Worm (Caenorhabditis elegans): ENCODE results near the gene acs-18.

Gene acs-18

DNA sequence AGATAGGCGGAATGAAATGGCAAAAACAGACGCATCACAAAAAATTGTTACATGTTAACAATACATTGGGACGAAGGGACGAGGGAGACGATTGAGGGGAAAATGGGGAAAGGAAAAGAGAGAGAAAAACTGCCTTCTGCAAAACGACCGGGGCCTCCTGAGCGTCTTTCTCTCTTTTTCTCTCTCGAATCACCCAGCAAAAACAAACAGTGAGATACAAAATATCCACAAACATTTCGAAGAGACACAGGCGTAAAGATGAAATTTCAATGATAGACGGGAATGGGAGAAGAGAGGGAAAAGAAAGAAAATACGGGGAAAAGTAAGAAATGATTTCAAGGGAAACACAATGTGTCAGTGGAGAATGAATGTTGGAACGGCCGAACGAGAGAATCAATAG, 32.5 kb upstream of the acs-18 start:
- TF ChIP-seq flt-1 (GFP tag; IDR thresholded peaks at IDR 0.05): no peak
- no peak for TF ChIP-seq scrt-1 (GFP tag; IDR thresholded peaks at IDR 0.05)
- no peak for TF ChIP-seq B0310.2 (tag; optimal IDR thresholded peaks at IDR 0.05)
- no peak for TF ChIP-seq tra-4 (tag; optimal IDR thresholded peaks at IDR 0.05)
- no peak for TF ChIP-seq ceh-36 (tag; optimal IDR thresholded peaks at IDR 0.05)
- TF ChIP-seq pes-1 (GFP tag; IDR thresholded peaks at IDR 0.05): no peak
- no peak for TF ChIP-seq sea-1 (GFP tag; conservative IDR thresholded peaks at IDR 0.05)
- TF ChIP-seq tbx-11 (GFP tag; IDR thresholded peaks at IDR 0.05): no peak
- no peak for TF ChIP-seq tbx-37 (GFP tag; conservative IDR thresholded peaks at IDR 0.05)
- TF ChIP-seq ceh-13 (GFP tag; optimal IDR thresholded peaks at IDR 0.05): no peak
- TF ChIP-seq ets-7 (tag; optimal IDR thresholded peaks at IDR 0.05): no peak
- no peak for TF ChIP-seq hmg-4 (GFP tag; optimal IDR thresholded peaks at IDR 0.05)
- TF ChIP-seq ama-1 (optimal IDR thresholded peaks at IDR 0.05): no peak
- no peak for TF ChIP-seq F13C5.2 (tag; optimal IDR thresholded peaks at IDR 0.05)
- no peak for TF ChIP-seq hmbx-1 (tag; optimal IDR thresholded peaks at IDR 0.05)
- no peak for TF ChIP-seq hnd-1 (tag; optimal IDR thresholded peaks at IDR 0.05)
- TF ChIP-seq aly-1 (tag; optimal IDR thresholded peaks at IDR 0.05): no peak

ce11 chrIV:10345486-10345885, 32.0 kb upstream of the acs-18 start:
- TF ChIP-seq ceh-13 (GFP tag; optimal IDR thresholded peaks at IDR 0.05): no peak
- TF ChIP-seq scrt-1 (GFP tag; IDR thresholded peaks at IDR 0.05): no peak
- TF ChIP-seq tbx-37 (GFP tag; conservative IDR thresholded peaks at IDR 0.05): no peak
- no peak for TF ChIP-seq ama-1 (optimal IDR thresholded peaks at IDR 0.05)

DNA sequence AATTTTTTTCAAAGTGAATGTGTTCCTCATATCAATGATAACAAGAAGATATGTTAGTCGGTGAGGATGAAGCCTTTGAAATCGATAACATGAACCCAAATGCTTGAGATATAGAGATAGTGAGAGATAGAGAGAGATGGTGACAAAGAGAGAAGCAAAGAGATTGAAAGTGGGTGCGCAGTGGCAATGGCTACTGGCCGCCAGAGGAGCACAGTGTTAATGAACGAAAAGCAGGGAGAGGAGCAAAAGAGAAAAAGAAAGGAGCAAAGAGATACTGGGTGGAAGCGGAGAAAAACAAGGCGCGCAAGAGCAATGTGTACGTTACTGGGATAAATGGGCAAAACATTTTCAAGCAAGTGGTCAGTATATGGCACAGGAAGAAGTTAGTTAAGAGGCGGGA, 31.2 kb upstream of the acs-18 start:
- no peak for TF ChIP-seq ama-1 (optimal IDR thresholded peaks at IDR 0.05)
- TF ChIP-seq ceh-13 (GFP tag; optimal IDR thresholded peaks at IDR 0.05): no peak
- no peak for TF ChIP-seq tbx-11 (GFP tag; IDR thresholded peaks at IDR 0.05)
- TF ChIP-seq scrt-1 (GFP tag; IDR thresholded peaks at IDR 0.05): no peak
- no peak for TF ChIP-seq flt-1 (GFP tag; IDR thresholded peaks at IDR 0.05)

DNA sequence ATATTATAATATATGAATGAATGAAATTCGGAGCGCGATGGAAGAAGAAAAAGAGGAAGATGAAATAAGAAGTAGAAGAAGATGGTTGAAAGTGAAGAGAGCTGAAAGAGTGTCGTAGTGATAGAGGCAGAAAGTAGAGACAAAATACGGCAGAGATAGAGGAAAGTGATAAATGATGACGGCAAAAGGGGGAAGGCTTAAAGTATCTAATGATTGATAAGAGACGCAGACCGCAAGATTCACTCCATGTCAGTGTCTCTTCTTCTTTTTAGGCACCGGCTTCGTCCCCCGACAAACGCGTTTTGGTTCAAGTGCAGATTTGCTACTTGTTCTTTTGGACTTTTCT, 28.9 kb upstream of the acs-18 start:
- no peak for TF ChIP-seq tra-4 (tag; optimal IDR thresholded peaks at IDR 0.05)
- no peak for TF ChIP-seq ceh-13 (GFP tag; optimal IDR thresholded peaks at IDR 0.05)
- no peak for TF ChIP-seq ama-1 (optimal IDR thresholded peaks at IDR 0.05)
- TF ChIP-seq hmg-4 (GFP tag; optimal IDR thresholded peaks at IDR 0.05): no peak
- TF ChIP-seq scrt-1 (GFP tag; IDR thresholded peaks at IDR 0.05): no peak
- TF ChIP-seq ceh-36 (tag; optimal IDR thresholded peaks at IDR 0.05): no peak
- TF ChIP-seq tbx-37 (GFP tag; conservative IDR thresholded peaks at IDR 0.05): no peak

ce11 chrIV:10341618-10342360, 28.3 kb upstream of the acs-18 start:
- TF ChIP-seq tbx-11 (GFP tag; IDR thresholded peaks at IDR 0.05) (0 out of 2 replicates have a peak, but pooled peaks have one; percentile 24), F13C5.2 (tag; optimal IDR thresholded peaks at IDR 0.05) (no peak)

ce11 chrIV:10339701-10340100, 26.2 kb upstream of the acs-18 start:
- no peak for TF ChIP-seq tbx-11 (GFP tag; IDR thresholded peaks at IDR 0.05)
- TF ChIP-seq ceh-13 (GFP tag; optimal IDR thresholded peaks at IDR 0.05): no peak

DNA sequence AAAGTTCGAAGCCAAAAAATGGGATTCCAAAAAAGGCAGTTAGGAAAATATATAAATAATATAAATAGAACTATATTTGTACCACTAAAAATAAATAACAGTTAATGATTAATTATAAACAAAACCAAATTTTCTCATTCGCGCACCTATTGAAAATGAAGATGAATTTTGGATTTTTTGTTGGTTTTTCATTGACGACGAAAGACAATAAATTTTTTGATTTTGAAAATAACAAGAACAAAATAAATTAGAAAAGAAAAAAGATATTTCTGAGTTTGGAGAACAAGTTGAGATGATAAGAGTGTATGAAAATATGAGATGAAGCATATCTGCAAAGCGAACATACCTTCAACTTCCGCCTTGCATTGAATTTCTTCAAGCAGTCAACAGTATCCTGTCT, 23.8 kb upstream of the acs-18 start:
- TF ChIP-seq sea-1 (GFP tag; conservative IDR thresholded peaks at IDR 0.05): no peak
- TF ChIP-seq B0310.2 (tag; optimal IDR thresholded peaks at IDR 0.05): no peak
- no peak for TF ChIP-seq aly-1 (tag; optimal IDR thresholded peaks at IDR 0.05)
- no peak for TF ChIP-seq ets-7 (tag; optimal IDR thresholded peaks at IDR 0.05)
- no peak for TF ChIP-seq tbx-37 (GFP tag; conservative IDR thresholded peaks at IDR 0.05)
- no peak for TF ChIP-seq scrt-1 (GFP tag; IDR thresholded peaks at IDR 0.05)
- no peak for TF ChIP-seq tra-4 (tag; optimal IDR thresholded peaks at IDR 0.05)
- no peak for TF ChIP-seq ama-1 (optimal IDR thresholded peaks at IDR 0.05)
- no peak for TF ChIP-seq pes-1 (GFP tag; IDR thresholded peaks at IDR 0.05)
- no peak for TF ChIP-seq hnd-1 (tag; optimal IDR thresholded peaks at IDR 0.05)
- TF ChIP-seq hmbx-1 (tag; optimal IDR thresholded peaks at IDR 0.05): no peak
- no peak for TF ChIP-seq ceh-36 (tag; optimal IDR thresholded peaks at IDR 0.05)
- TF ChIP-seq tbx-11 (GFP tag; IDR thresholded peaks at IDR 0.05): no peak
- TF ChIP-seq flt-1 (GFP tag; IDR thresholded peaks at IDR 0.05): no peak
- no peak for TF ChIP-seq ceh-13 (GFP tag; optimal IDR thresholded peaks at IDR 0.05)
- no peak for TF ChIP-seq hmg-4 (GFP tag; optimal IDR thresholded peaks at IDR 0.05)
- no peak for TF ChIP-seq F13C5.2 (tag; optimal IDR thresholded peaks at IDR 0.05)

DNA sequence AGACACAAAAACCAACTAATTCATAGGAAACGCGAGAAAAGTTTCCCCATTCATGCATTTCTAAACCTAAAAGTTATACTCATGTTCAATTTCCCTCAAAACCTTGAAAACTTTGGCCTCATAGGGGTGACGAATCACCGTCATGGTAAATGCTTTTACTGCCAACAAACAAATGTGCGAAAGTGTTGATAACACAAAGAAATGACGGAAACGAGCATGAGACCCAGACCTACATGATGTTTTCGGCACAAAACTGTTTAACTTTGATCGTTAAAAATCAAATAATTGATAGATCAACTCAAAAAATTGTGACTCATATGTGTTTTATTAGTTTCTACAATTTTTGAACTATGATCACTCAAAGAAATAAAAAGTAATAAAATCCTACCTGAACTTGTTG, 18.4 kb upstream of the acs-18 start:
- TF ChIP-seq sea-1 (GFP tag; conservative IDR thresholded peaks at IDR 0.05) (no peak), B0310.2 (tag; optimal IDR thresholded peaks at IDR 0.05) (no peak), ama-1 (optimal IDR thresholded peaks at IDR 0.05) (no peak), pes-1 (GFP tag; IDR thresholded peaks at IDR 0.05) (no peak), flt-1 (GFP tag; IDR thresholded peaks at IDR 0.05) (no peak), hmbx-1 (tag; optimal IDR thresholded peaks at IDR 0.05) (no peak), aly-1 (tag; optimal IDR thresholded peaks at IDR 0.05) (no peak)

ce11 chrIV:10330962-10331361, 17.5 kb upstream of the acs-18 start:
- no peak for TF ChIP-seq B0310.2 (tag; optimal IDR thresholded peaks at IDR 0.05)
- TF ChIP-seq ceh-13 (GFP tag; optimal IDR thresholded peaks at IDR 0.05): no peak
- peak; percentile 17 for TF ChIP-seq hmg-4 (GFP tag; optimal IDR thresholded peaks at IDR 0.05)

All from whole organism, early embryonic.